Fruit fly (Drosophila melanogaster) whole organism, adult: ENCODE measurements around the gene CG4497.

ENCODE experiments used
- Clk ChIP-seq: fragments of 200-800 bp; sonication (Bioruptor generic); optimal IDR thresholded peaks from 2 replicates; lab custom pipeline; 2017; ENCODE audit warnings: missing biosample characterization, missing genetic modification characterization
- bab1 ChIP-seq: fragments of 200-800 bp; sonication (Bioruptor generic); optimal IDR thresholded peaks from 3 replicates; lab custom pipeline; 2019; ENCODE audit warnings: missing biosample characterization, mild to moderate bottlenecking, missing genetic modification characterization, moderate library complexity

CG4497 gene

DNA sequence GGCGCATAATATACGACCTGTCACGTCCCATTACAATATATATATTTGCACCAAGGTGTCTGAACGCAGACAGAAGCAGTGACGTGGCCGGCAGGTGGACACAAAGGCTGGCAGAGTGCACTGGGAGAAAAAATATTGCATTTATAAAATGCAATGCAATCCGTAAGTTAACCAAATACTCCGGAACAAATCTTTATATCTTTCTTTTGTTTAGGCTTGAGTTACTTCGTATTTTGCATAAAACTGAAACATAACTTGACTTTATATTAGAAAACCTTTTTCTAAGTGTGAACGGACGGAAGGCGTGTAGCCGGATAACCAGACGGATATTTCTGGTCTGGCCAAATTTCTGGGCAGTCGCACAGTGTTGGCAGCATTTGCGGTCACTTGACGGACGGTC is 50.3 kb downstream of the CG4497 start:
- TF ChIP-seq bab1 (GFP tag; lab: Kevin White, UChicago), result peak; percentile 29
- no peak for TF ChIP-seq Clk (GFP tag; lab: Kevin White, UChicago)
